Fruit fly (Drosophila melanogaster) whole organism, embryonic: Measurements from ENCODE around the gene sosie.

Experiments
- Antp ChIP-seq: fragments of 200-800 bp; sonication (Bioruptor generic); optimal IDR thresholded peaks from 3 replicates; lab custom pipeline; 2016; ENCODE audit warnings: missing biosample characterization, missing genetic modification characterization
- CG10321 ChIP-seq: fragments of 200-800 bp; sonication (Bioruptor generic); IDR thresholded peaks from 2 replicates; pipeline ENCODE4 v1.3.6; 2022; ENCODE audit warnings: missing biosample characterization, missing genetic modification characterization
- CG10366 ChIP-seq: fragments of 200-800 bp; sonication (Bioruptor generic); IDR thresholded peaks from 2 replicates; pipeline ENCODE4 v1.3.6; 2022; ENCODE audit warnings: missing biosample characterization, missing genetic modification characterization
- CG11456 ChIP-seq: fragments of 200-800 bp; sonication (Bioruptor generic); IDR thresholded peaks from 3 replicates; pipeline ENCODE4 v1.3.6; 2022; ENCODE audit warnings: missing biosample characterization, missing genetic modification characterization
- CG11560 ChIP-seq: fragments of 200-800 bp; sonication (Bioruptor generic); IDR thresholded peaks from 3 replicates; pipeline ENCODE4 v1.3.6; 2022; ENCODE audit warnings: missing biosample characterization, missing genetic modification characterization
- CG12155 ChIP-seq: fragments of 200-800 bp; sonication (Bioruptor generic); optimal IDR thresholded peaks from 3 replicates; lab custom pipeline; 2016; ENCODE audit warnings: missing biosample characterization, missing genetic modification characterization
- CG1233 ChIP-seq: fragments of 200-800 bp; sonication (Bioruptor generic); optimal IDR thresholded peaks from 4 replicates; lab custom pipeline; 2018; ENCODE audit warnings: missing biosample characterization, mild to moderate bottlenecking, missing genetic modification characterization
- CG13624 ChIP-seq: fragments of 200-800 bp; sonication (Bioruptor generic); optimal IDR thresholded peaks from 2 replicates; lab custom pipeline; 2016; ENCODE audit warnings: missing biosample characterization, missing genetic modification characterization
- CG14965 ChIP-seq: fragments of 200-800 bp; sonication (Bioruptor generic); optimal IDR thresholded peaks from 2 replicates; lab custom pipeline; 2016; ENCODE audit warnings: missing biosample characterization, missing genetic modification characterization, borderline replicate concordance
- CG1832 ChIP-seq: fragments of 200-800 bp; sonication (Bioruptor generic); optimal IDR thresholded peaks from 2 replicates; lab custom pipeline; 2017; ENCODE audit warnings: missing biosample characterization, mild to moderate bottlenecking, missing genetic modification characterization, inconsistent platforms
- CG2202 ChIP-seq: fragments of 200-800 bp; sonication (Bioruptor generic); optimal IDR thresholded peaks from 2 replicates; lab custom pipeline; 2018; ENCODE audit warnings: missing biosample characterization, mild to moderate bottlenecking, missing genetic modification characterization
- CG31224 ChIP-seq: fragments of 200-800 bp; sonication (Bioruptor generic); IDR thresholded peaks from 2 replicates; pipeline ENCODE4 v1.3.6; 2022; ENCODE audit warnings: missing biosample characterization, missing genetic modification characterization
- CG3281 ChIP-seq: fragments of 200-800 bp; sonication (Bioruptor generic); optimal IDR thresholded peaks from 3 replicates; lab custom pipeline; 2017; ENCODE audit warnings: missing biosample characterization, mild to moderate bottlenecking, missing genetic modification characterization
- CG34376 ChIP-seq: fragments of 200-800 bp; sonication (Bioruptor generic); optimal IDR thresholded peaks from 2 replicates; lab custom pipeline; 2018; ENCODE audit warnings: missing biosample characterization, mild to moderate bottlenecking, missing genetic modification characterization
- CG6689 ChIP-seq: fragments of 200-800 bp; sonication (Bioruptor generic); IDR thresholded peaks from 2 replicates; pipeline ENCODE4 v1.3.6; 2022; ENCODE audit warnings: missing biosample characterization, missing genetic modification characterization
- CG8924 ChIP-seq: fragments of 200-800 bp; optimal IDR thresholded peaks from 3 replicates; lab custom pipeline; 2019; ENCODE audit warnings: missing biosample characterization, mild to moderate bottlenecking, missing genetic modification characterization, moderate library complexity
- CG9609 ChIP-seq: fragments of 200-800 bp; sonication (Bioruptor generic); optimal IDR thresholded peaks from 3 replicates; lab custom pipeline; 2016; ENCODE audit warnings: missing biosample characterization, missing genetic modification characterization
- CG9797 ChIP-seq: fragments of 200-800 bp; sonication (Bioruptor generic); optimal IDR thresholded peaks from 3 replicates; lab custom pipeline; 2018; ENCODE audit warnings: missing biosample characterization, mild to moderate bottlenecking, missing genetic modification characterization
- Dad ChIP-seq: fragments of 200-800 bp; sonication (Bioruptor generic); optimal IDR thresholded peaks from 3 replicates; lab custom pipeline; 2016; ENCODE audit warnings: missing biosample characterization, missing genetic modification characterization
- Dbx ChIP-seq: fragments of 200-800 bp; sonication (Bioruptor generic); IDR thresholded peaks from 3 replicates; pipeline ENCODE4 v1.3.6; 2022; ENCODE audit warnings: missing biosample characterization, missing genetic modification characterization
- Elba2 ChIP-seq: fragments of 200-800 bp; sonication (Bioruptor generic); optimal IDR thresholded peaks from 3 replicates; lab custom pipeline; 2016; ENCODE audit warnings: missing biosample characterization, missing genetic modification characterization
- Ets65A ChIP-seq: fragments of 200-800 bp; sonication (Bioruptor generic); peaks from one replicate; lab custom pipeline; 2016; ENCODE audit warnings: missing biosample characterization, missing genetic modification characterization
- GATAe ChIP-seq: fragments of 200-800 bp; sonication (Bioruptor generic); conservative IDR thresholded peaks from 2 replicates; pipeline ENCODE4 v1.3.6; 2022; ENCODE audit warnings: missing biosample characterization, missing genetic modification characterization
- Lpt ChIP-seq: fragments of >200 bp; optimal IDR thresholded peaks from 2 replicates; lab custom pipeline; 2018; ENCODE audit warnings: missing biosample characterization, missing genetic modification characterization
- Meics ChIP-seq: fragments of 200-800 bp; sonication (Bioruptor generic); optimal IDR thresholded peaks from 2 replicates; lab custom pipeline; 2017; ENCODE audit warnings: missing biosample characterization, mild to moderate bottlenecking, missing genetic modification characterization
- NC2α ChIP-seq: fragments of 200-800 bp; sonication (Bioruptor generic); optimal IDR thresholded peaks from 2 replicates; lab custom pipeline; 2016; ENCODE audit warnings: missing biosample characterization, missing genetic modification characterization
- NFAT ChIP-seq: fragments of 200-800 bp; sonication (Bioruptor generic); IDR thresholded peaks from 2 replicates; pipeline ENCODE4 v1.3.6; 2022; ENCODE audit warnings: missing biosample characterization, missing genetic modification characterization
- Neu2 ChIP-seq: fragments of 200-800 bp; sonication (Bioruptor generic); optimal IDR thresholded peaks from 3 replicates; lab custom pipeline; 2016; ENCODE audit warnings: missing biosample characterization, missing genetic modification characterization, borderline replicate concordance
- Ptx1 ChIP-seq: fragments of 200-800 bp; sonication (Bioruptor generic); IDR thresholded peaks from 2 replicates; pipeline ENCODE4 v1.3.6; 2022; ENCODE audit warnings: missing biosample characterization, missing genetic modification characterization
- Sox102F ChIP-seq: fragments of 200-800 bp; sonication (Bioruptor generic); optimal IDR thresholded peaks from 2 replicates; lab custom pipeline; 2018; ENCODE audit warnings: missing biosample characterization, mild to moderate bottlenecking, missing genetic modification characterization, moderate library complexity
- bab2 ChIP-seq: fragments of 200-800 bp; sonication (Bioruptor generic); optimal IDR thresholded peaks from 2 replicates; lab custom pipeline; 2016; ENCODE audit warnings: missing biosample characterization, missing genetic modification characterization
- cato ChIP-seq: fragments of 200-800 bp; sonication (Bioruptor generic); optimal IDR thresholded peaks from 2 replicates; lab custom pipeline; 2016; ENCODE audit warnings: missing biosample characterization, missing genetic modification characterization, borderline replicate concordance
- chm ChIP-seq: fragments of 200-800 bp; sonication (Bioruptor generic); IDR thresholded peaks from 2 replicates; pipeline ENCODE4 v1.3.6; 2022; ENCODE audit warnings: missing biosample characterization, missing genetic modification characterization
- crp ChIP-seq, 2 experiments: fragments of 200-800 bp; sonication (Bioruptor generic); optimal IDR thresholded peaks; 2 replicates in 1 of 2; 3 replicates in 1 of 2; lab custom pipeline; 2017; ENCODE audit warnings: missing biosample characterization in 2 of 2, missing genetic modification characterization in 2 of 2, mild to moderate bottlenecking in 1 of 2, moderate library complexity in 1 of 2
- dmrt11E ChIP-seq: fragments of 200-800 bp; sonication (Bioruptor generic); optimal IDR thresholded peaks from 3 replicates; lab custom pipeline; 2018; ENCODE audit warnings: missing biosample characterization, mild to moderate bottlenecking, missing genetic modification characterization, moderate library complexity
- eyg ChIP-seq: fragments of 200-800 bp; sonication (Bioruptor generic); optimal IDR thresholded peaks from 3 replicates; lab custom pipeline; 2016; ENCODE audit warnings: missing biosample characterization, missing genetic modification characterization
- fd3F ChIP-seq: fragments of 200-800 bp; sonication (Bioruptor generic); optimal IDR thresholded peaks from 2 replicates; lab custom pipeline; 2018; ENCODE audit warnings: missing biosample characterization, mild to moderate bottlenecking, missing genetic modification characterization, moderate library complexity
- grn ChIP-seq: fragments of 200-800 bp; sonication (Bioruptor generic); optimal IDR thresholded peaks from 3 replicates; lab custom pipeline; 2017; ENCODE audit warnings: missing biosample characterization, missing genetic modification characterization
- ham ChIP-seq: fragments of 200-800 bp; sonication (Bioruptor generic); IDR thresholded peaks from 2 replicates; pipeline ENCODE4 v1.3.6; 2022; ENCODE audit warnings: missing biosample characterization, missing genetic modification characterization
- insv ChIP-seq, 2 experiments: fragments of 200-800 bp; sonication (Bioruptor generic); optimal IDR thresholded peaks; 3 replicates each; lab custom pipeline; 2016 to 2018; ENCODE audit warnings: missing biosample characterization in 2 of 2, missing genetic modification characterization in 2 of 2
- mam ChIP-seq: fragments of 200-800 bp; sonication (Bioruptor generic); optimal IDR thresholded peaks from 3 replicates; lab custom pipeline; 2016; ENCODE audit warnings: missing biosample characterization, missing genetic modification characterization
- mld ChIP-seq: fragments of 200-800 bp; sonication (Bioruptor generic); IDR thresholded peaks from 3 replicates; pipeline ENCODE4 v1.3.6; 2022; ENCODE audit warnings: missing biosample characterization, missing genetic modification characterization; ENCODE audit not compliant: partially characterized antibody
- nerfin-1 ChIP-seq: fragments of 200-800 bp; sonication (Bioruptor generic); optimal IDR thresholded peaks from 3 replicates; lab custom pipeline; 2019; ENCODE audit warnings: missing biosample characterization, mild to moderate bottlenecking, missing genetic modification characterization, moderate library complexity
- nom ChIP-seq: fragments of 200-800 bp; sonication (Bioruptor generic); optimal IDR thresholded peaks from 2 replicates; lab custom pipeline; 2017; ENCODE audit warnings: missing biosample characterization, missing genetic modification characterization, mild to moderate bottlenecking, moderate library complexity, missing genetic modification reagents
- org-1 ChIP-seq: fragments of 200-800 bp; sonication (Bioruptor generic); optimal IDR thresholded peaks from 2 replicates; lab custom pipeline; 2017; ENCODE audit warnings: missing biosample characterization, missing genetic modification characterization
- run ChIP-seq: fragments of 200-800 bp; sonication (Bioruptor generic); optimal IDR thresholded peaks from 3 replicates; lab custom pipeline; 2018; ENCODE audit warnings: missing biosample characterization, mild to moderate bottlenecking, missing genetic modification characterization
- seq ChIP-seq: fragments of 200-800 bp; sonication (Bioruptor generic); IDR thresholded peaks from 2 replicates; pipeline ENCODE4 v1.3.6; 2022; ENCODE audit warnings: missing biosample characterization, missing genetic modification characterization
- so ChIP-seq: fragments of 200-800 bp; sonication (Bioruptor generic); IDR thresholded peaks from 3 replicates; pipeline ENCODE4 v1.3.6; 2022; ENCODE audit warnings: missing biosample characterization, missing genetic modification characterization
- tin ChIP-seq: fragments of 200-800 bp; sonication (Bioruptor generic); optimal IDR thresholded peaks from 3 replicates; lab custom pipeline; 2016; ENCODE audit warnings: missing biosample characterization, missing genetic modification characterization
- unpg ChIP-seq: fragments of 200-800 bp; sonication (Bioruptor generic); optimal IDR thresholded peaks from 3 replicates; lab custom pipeline; 2018; ENCODE audit warnings: missing biosample characterization, mild to moderate bottlenecking, missing genetic modification characterization, moderate library complexity
- zfh2 ChIP-seq: fragments of 200-800 bp; sonication (Bioruptor generic); optimal IDR thresholded peaks from 2 replicates; lab custom pipeline; 2016; ENCODE audit warnings: missing biosample characterization, missing genetic modification characterization

sosie gene

dm6 chr3R:24870389-24871048 is 36.8 kb downstream of the sosie start, which contains the start of gene CycB3 (continued):
- TF ChIP-seq run (tag; lab: Kevin White, UChicago) (no peak), CG2202 (no peak), Neu2 (GFP tag; lab: Kevin White, UChicago) (no peak), so (GFP tag; lab: Robert Waterston, UW) (no peak), mld (GFP tag; lab: Robert Waterston, UW) (no peak), org-1 (GFP tag; lab: Kevin White, UChicago) (no peak), NC2α (GFP tag; lab: Kevin White, UChicago) (no peak), fd3F (GFP tag; lab: Kevin White, UChicago) (no peak), CG11456 (GFP tag; lab: Robert Waterston, UW) (no peak), nerfin-1 (peak; percentile 40), ham (GFP tag; lab: Robert Waterston, UW) (no peak), Ets65A (GFP tag; lab: Kevin White, UChicago) (peak; percentile 9), Lpt (no peak), CG12155 (GFP tag; lab: Kevin White, UChicago) (peak; percentile 6), Dbx (GFP tag; lab: Robert Waterston, UW) (0 out of 3 replicates have a peak, but pooled peaks have one; percentile 13), CG10366 (GFP tag; lab: Robert Waterston, UW) (no peak), CG14965 (GFP tag; lab: Kevin White, UChicago) (no peak), unpg (GFP tag; lab: Kevin White, UChicago) (no peak), dmrt11E (tag; lab: Kevin White, UChicago) (peak; percentile 31), cato (GFP tag; lab: Kevin White, UChicago) (no peak), NFAT (GFP tag; lab: Robert Waterston, UW) (no peak), nom (peak; percentile 16), CG8924 (no peak), tin (GFP tag; lab: Kevin White, UChicago) (peak; percentile 20), CG3281 (GFP tag; lab: Kevin White, UChicago) (peak; percentile 41), zfh2 (GFP tag; lab: Kevin White, UChicago) (no peak), eyg (GFP tag; lab: Kevin White, UChicago) (no peak), CG9797 (peak; percentile 98), CG1233 (GFP tag; lab: Kevin White, UChicago) (peak; percentile 11), bab2 (GFP tag; lab: Kevin White, UChicago) (no peak), CG10321 (GFP tag; lab: Robert Waterston, UW) (no peak), CG34376 (GFP tag; lab: Kevin White, UChicago) (no peak), CG6689 (no peak), Dad (GFP tag; lab: Kevin White, UChicago) (peak; percentile 2), mam (GFP tag; lab: Kevin White, UChicago) (no peak), CG31224 (GFP tag; lab: Robert Waterston, UW) (no peak), chm (GFP tag; lab: Robert Waterston, UW) (peak; percentile 44; the same call in 1 of the 2 replicates), CG9609 (GFP tag; lab: Kevin White, UChicago) (no peak), Sox102F (GFP tag; lab: Kevin White, UChicago) (no peak), Elba2 (GFP tag; lab: Kevin White, UChicago) (no peak), Ptx1 (GFP tag; lab: Robert Waterston, UW) (no peak), seq (GFP tag; lab: Robert Waterston, UW) (no peak), CG11560 (tag; lab: Robert Waterston, UW) (no peak), CG13624 (no peak), GATAe (no peak), CG1832 (GFP tag; lab: Kevin White, UChicago) (no peak), insv (GFP tag; optimal IDR thresholded peaks at IDR 0.05; lab: Kevin White, UChicago) (peak in 1 of 2 experiments; percentile 58), grn (GFP tag; lab: Kevin White, UChicago) (no peak), crp (GFP tag; optimal IDR thresholded peaks at IDR 0.05; lab: Kevin White, UChicago) (peak in 1 of 2 experiments; percentile 64), Meics (no peak), Antp (GFP tag; lab: Kevin White, UChicago) (no peak)
